Worm (Caenorhabditis elegans): ENCODE measurements around the gene T20B5.2.

The T20B5.2 gene

DNA sequence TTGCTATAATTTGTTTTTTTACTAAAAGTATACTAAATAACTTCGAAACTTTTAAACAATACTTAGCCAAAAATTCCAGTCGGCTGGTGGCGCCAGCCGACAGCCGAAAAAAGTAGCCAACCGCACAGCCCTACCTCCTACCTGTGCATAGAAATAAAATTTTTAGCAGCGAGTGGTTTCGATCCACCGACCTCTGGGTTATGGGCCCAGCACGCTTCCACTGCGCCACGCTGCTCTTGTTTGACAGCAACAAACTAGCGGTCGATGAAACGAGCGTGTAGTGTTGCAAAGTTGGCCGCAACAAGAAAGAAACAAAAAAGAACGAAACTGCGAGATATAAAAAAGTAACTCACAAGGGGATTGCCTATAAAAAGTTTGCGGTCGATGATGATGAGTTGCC is 42.0 kb downstream of the T20B5.2 start (continued):
- no peak for TF ChIP-seq unc-98 (GFP tag; IDR thresholded peaks at IDR 0.05)
- TF ChIP-seq Y116A8C.19 (tag; optimal IDR thresholded peaks at IDR 0.05; ENCODE audit: borderline replicate concordance): no peak
- TF ChIP-seq hlh-17 (GFP tag; optimal IDR thresholded peaks at IDR 0.05; ENCODE audit: borderline replicate concordance): no peak
- peak; percentile 19 for TF ChIP-seq nhr-77 (tag; optimal IDR thresholded peaks at IDR 0.05)
- peak; percentile 63 for TF ChIP-seq nhr-19 (GFP tag; conservative IDR thresholded peaks at IDR 0.05)
- no peak for TF ChIP-seq mab-9 (GFP tag; IDR thresholded peaks at IDR 0.05)
- TF ChIP-seq nhr-76 (tag; optimal IDR thresholded peaks at IDR 0.05): no peak
- peak in 1 of 6 experiments; percentile 31 for TF ChIP-seq elt-3 (tag; optimal IDR thresholded peaks at IDR 0.05)
- TF ChIP-seq efl-3 (GFP tag; optimal IDR thresholded peaks at IDR 0.05): no peak
- TF ChIP-seq ztf-4 (tag; optimal IDR thresholded peaks at IDR 0.05): no peak
- TF ChIP-seq unc-62 (GFP tag; optimal IDR thresholded peaks at IDR 0.05): no peak
- TF ChIP-seq rnt-1 (tag; optimal IDR thresholded peaks at IDR 0.05): peak; percentile 69
- TF ChIP-seq nhr-20 (tag; optimal IDR thresholded peaks at IDR 0.05): peak; percentile 55
- peak; percentile 48 for TF ChIP-seq dsc-1 (tag; optimal IDR thresholded peaks at IDR 0.05)
- no peak for TF ChIP-seq unc-30 (tag; optimal IDR thresholded peaks at IDR 0.05)
- TF ChIP-seq tbx-2 (tag; optimal IDR thresholded peaks at IDR 0.05): peak; percentile 37
- no peak for TF ChIP-seq C16A3.4 (tag; optimal IDR thresholded peaks at IDR 0.05)
- TF ChIP-seq lir-3 (tag; optimal IDR thresholded peaks at IDR 0.05; ENCODE audit: poor library complexity): peak; percentile 49
- TF ChIP-seq sptf-1 (tag; optimal IDR thresholded peaks at IDR 0.05): no peak
- no peak for TF ChIP-seq hlh-4 (tag; optimal IDR thresholded peaks at IDR 0.05)
- no peak for TF ChIP-seq hpl-2 (GFP tag; optimal IDR thresholded peaks at IDR 0.05)
- TF ChIP-seq lin-15B (tag; optimal IDR thresholded peaks at IDR 0.05): no peak
- no peak for TF ChIP-seq lin-13 (GFP tag; optimal IDR thresholded peaks at IDR 0.05)
- TF ChIP-seq nhr-90 (tag; optimal IDR thresholded peaks at IDR 0.05; ENCODE audit: poor library complexity): peak; percentile 55
- TF ChIP-seq irx-1 (tag; optimal IDR thresholded peaks at IDR 0.05): peak; percentile 37
- no peak for TF ChIP-seq nhr-12 (tag; optimal IDR thresholded peaks at IDR 0.05)
- TF ChIP-seq blmp-1 (tag; optimal IDR thresholded peaks at IDR 0.05): no peak
- peak; percentile 36 for TF ChIP-seq swsn-7 (tag; optimal IDR thresholded peaks at IDR 0.05)
- no peak for TF ChIP-seq nhr-28 (tag; optimal IDR thresholded peaks at IDR 0.05)
- TF ChIP-seq jun-1 (tag; optimal IDR thresholded peaks at IDR 0.05): no peak
- no peak for TF ChIP-seq nhr-237 (tag; optimal IDR thresholded peaks at IDR 0.05)

DNA sequence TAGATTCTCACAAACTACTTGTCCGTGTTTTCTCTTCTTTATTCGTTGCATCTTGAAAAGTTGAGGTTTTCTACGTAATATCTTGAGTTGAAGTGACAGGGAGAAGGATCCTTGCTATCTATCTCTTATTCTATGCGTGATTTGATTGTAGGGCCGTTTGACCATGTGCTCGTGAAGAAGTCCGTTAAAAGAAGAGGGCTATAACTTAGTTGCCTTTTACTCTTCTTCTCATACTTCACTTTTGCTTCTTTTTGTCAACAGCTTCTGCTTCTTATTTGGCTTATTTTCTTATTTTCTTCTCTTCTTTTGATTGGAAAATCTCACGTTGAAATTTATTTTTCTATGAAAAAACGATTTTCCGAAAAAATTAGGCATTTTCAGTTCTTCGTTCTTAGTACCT is 42.8 kb downstream of the T20B5.2 start:
- TF ChIP-seq ces-1 (GFP tag; optimal IDR thresholded peaks at IDR 0.05) (peak; percentile 42), pqm-1 (tag; optimal IDR thresholded peaks at IDR 0.05) (no peak), F16B12.6 (tag; optimal IDR thresholded peaks at IDR 0.05) (no peak), fkh-10 (GFP tag; optimal IDR thresholded peaks at IDR 0.05) (peak; percentile 38), lin-14 (GFP tag; optimal IDR thresholded peaks at IDR 0.05) (peak; percentile 29)

Measured in whole organism, L1 larva.